Worm (Caenorhabditis elegans): Measurements from ENCODE around the gene eng-1.

eng-1 gene

DNA sequence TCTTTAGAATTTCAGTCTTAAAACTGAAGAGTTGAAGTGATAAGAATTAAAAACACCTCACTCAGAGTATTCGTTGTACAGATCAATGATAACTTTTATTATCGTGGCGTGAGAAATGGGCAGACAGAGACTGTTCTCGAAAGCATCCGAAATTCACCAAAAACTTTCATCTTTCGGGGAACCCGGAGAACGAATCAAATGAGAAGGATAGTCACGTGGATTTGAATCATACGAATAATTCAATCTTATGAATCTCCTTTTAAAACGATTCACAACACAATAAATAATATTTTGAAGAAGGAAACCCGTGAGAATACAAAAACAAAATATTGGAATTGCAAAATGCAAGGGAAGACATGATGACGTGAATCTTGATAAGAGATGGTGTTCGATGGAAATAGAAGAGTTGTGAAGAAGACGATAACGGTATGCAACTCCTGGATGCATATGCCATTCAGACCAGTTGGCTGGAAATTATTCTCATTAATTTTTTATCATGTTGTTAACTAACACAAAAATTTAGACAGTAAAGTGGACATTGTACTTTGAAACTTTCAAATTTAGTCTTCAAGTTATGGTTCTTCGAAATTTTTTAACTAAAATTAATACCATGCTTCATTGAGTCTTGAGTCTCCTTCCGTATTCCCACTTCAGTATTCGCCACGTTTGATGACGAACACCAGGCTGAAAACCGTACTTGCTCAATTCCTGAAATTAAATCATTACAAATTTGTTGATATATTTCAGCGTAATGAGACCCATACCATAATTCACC is 8.8 kb upstream of the eng-1 start:
- TF ChIP-seq ceh-31 (tag; optimal IDR thresholded peaks at IDR 0.05): no peak
- TF ChIP-seq lim-6 (tag; optimal IDR thresholded peaks at IDR 0.05): no peak
- peak; percentile 13 for TF ChIP-seq elt-2 (tag; optimal IDR thresholded peaks at IDR 0.05)

DNA sequence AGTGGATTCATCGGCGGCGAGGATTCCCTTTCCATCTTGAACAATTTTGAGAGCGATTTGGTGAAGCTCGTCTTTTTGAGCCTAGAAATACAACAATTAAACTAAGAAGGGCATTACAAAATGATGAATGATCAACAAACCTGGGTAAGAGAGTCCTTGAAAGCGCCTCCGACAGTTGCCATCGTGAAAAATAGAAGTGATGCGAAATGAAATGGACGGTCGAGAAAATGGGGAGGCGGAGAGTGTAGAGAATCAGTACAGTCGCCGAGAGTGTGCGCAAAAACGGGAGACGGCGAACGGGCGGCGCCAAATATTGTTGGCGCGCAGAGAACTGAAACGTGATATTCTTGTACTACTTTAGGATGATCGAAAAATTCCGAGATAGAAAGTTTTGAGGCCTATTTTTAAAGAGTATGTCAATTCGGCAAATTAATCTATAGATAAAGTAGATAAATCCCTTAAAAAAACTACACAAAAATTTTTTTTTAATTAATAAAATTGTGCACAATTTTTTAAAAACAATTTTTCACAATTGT is 7.9 kb upstream of the eng-1 start, which contains the start of gene aldo-2:
aldo-2 (minus strand) TSS at position 486 of the 536 bp plus-strand sequence.
- TF ChIP-seq ceh-34 (tag; optimal IDR thresholded peaks at IDR 0.05) (no peak), syd-9 (tag; optimal IDR thresholded peaks at IDR 0.05) (no peak), hlh-6 (tag; optimal IDR thresholded peaks at IDR 0.05) (no peak), fkh-6 (tag; optimal IDR thresholded peaks at IDR 0.05) (no peak), ceh-14 (tag; optimal IDR thresholded peaks at IDR 0.05) (no peak), K02D7.2 (tag; optimal IDR thresholded peaks at IDR 0.05) (no peak), hlh-30 (tag; optimal IDR thresholded peaks at IDR 0.05; ENCODE audit: insufficient read depth) (no peak), pha-2 (tag; optimal IDR thresholded peaks at IDR 0.05) (no peak), dve-1 (tag; optimal IDR thresholded peaks at IDR 0.05) (no peak), hlh-8 (tag; optimal IDR thresholded peaks at IDR 0.05) (no peak)

DNA sequence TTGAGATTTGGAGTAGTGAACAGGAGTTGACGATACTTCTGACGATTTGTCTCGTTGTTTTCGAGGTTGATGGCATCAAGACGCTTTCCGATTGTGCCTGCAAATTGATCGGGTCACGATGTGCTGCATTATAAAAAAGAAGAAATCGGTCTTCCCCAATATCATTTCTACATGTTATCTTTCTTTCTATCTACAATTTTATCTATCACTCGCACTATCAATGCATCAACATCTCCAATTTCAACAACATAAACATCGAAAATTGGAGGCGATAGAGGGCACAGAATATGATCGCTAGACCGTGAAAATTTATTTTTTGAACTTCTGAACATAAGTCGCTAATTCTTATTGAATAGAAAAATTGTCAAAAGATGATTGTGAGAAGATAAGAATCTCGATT is 7.4 kb upstream of the eng-1 start:
- no peak for TF ChIP-seq ceh-22 (tag; optimal IDR thresholded peaks at IDR 0.05)
- TF ChIP-seq syd-9 (tag; optimal IDR thresholded peaks at IDR 0.05): no peak
- TF ChIP-seq elt-2 (tag; optimal IDR thresholded peaks at IDR 0.05): peak; percentile 74

DNA sequence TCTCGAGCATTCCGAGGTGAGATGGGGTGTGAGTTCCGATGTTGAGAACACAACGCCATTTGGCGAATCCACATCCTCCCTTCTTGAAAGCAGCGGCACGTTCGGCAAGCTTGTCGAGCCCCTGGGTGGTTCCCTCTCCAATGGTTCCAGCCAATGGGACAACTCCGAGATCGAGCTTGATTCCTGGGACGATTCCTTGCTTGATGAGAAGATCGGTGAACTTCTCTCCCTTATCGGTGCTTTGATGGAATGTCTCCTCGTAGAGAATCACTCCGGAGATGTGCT is 7.1 kb upstream of the eng-1 start:
- TF ChIP-seq odd-2 (tag; optimal IDR thresholded peaks at IDR 0.05): no peak
- no peak for TF ChIP-seq madf-2 (tag; optimal IDR thresholded peaks at IDR 0.05)

DNA sequence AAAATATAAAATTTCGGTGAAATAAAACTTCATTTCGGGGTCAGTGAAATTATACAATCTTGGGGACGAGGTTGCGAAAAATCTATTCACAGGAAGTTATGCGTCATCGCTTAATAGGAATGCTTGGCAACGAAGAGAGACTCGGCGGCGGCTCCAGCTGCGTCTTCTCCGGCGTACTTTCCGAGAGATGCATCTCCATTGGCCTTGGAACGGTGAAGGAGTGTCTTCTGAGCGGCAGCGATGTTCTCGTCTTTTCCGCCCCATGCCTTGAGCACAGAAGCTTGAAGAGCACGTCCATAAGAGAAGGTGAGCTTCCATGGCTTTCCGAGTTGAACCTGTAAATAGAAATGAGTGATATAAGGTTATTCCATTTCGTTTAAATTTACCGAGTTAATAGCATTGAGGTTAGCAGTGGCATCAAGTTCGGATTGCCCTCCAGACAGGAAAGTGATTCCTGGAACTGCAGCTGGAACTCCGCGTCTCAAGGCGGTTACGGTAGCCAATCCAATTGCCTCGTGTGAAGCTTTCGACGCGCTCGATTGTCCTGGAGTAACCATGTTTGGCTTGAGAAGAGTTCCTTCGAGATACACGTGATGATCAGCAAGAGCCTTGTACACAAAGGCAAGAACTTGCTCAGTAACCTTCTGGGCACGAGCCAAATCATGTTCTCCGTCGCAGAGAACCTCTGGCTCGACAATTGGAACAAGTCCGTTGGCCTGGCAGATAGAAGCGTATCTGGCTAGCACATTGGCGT is 6.5 kb upstream of the eng-1 start:
- TF ChIP-seq gmeb-2 (tag; optimal IDR thresholded peaks at IDR 0.05): no peak
- TF ChIP-seq che-1 (tag; optimal IDR thresholded peaks at IDR 0.05): no peak
- TF ChIP-seq dmd-4 (tag; optimal IDR thresholded peaks at IDR 0.05; ENCODE audit: borderline replicate concordance): no peak
- TF ChIP-seq F13H6.1 (tag; optimal IDR thresholded peaks at IDR 0.05): no peak
- no peak for TF ChIP-seq unc-86 (tag; optimal IDR thresholded peaks at IDR 0.05)
- TF ChIP-seq ceh-14 (tag; optimal IDR thresholded peaks at IDR 0.05): no peak
- TF ChIP-seq K09A11.1 (tag; optimal IDR thresholded peaks at IDR 0.05; ENCODE audit: insufficient read depth): no peak
- no peak for TF ChIP-seq unc-55 (GFP tag; optimal IDR thresholded peaks at IDR 0.05)
- no peak for TF ChIP-seq pros-1 (tag; optimal IDR thresholded peaks at IDR 0.05)
- no peak for TF ChIP-seq npax-4 (tag; optimal IDR thresholded peaks at IDR 0.05)
- TF ChIP-seq zip-5 (tag; optimal IDR thresholded peaks at IDR 0.05): no peak
- TF ChIP-seq lin-11 (tag; optimal IDR thresholded peaks at IDR 0.05): no peak
- no peak for TF ChIP-seq ceh-24 (tag; optimal IDR thresholded peaks at IDR 0.05)
- TF ChIP-seq dve-1 (tag; optimal IDR thresholded peaks at IDR 0.05): no peak
- no peak for TF ChIP-seq hlh-8 (tag; optimal IDR thresholded peaks at IDR 0.05)

DNA sequence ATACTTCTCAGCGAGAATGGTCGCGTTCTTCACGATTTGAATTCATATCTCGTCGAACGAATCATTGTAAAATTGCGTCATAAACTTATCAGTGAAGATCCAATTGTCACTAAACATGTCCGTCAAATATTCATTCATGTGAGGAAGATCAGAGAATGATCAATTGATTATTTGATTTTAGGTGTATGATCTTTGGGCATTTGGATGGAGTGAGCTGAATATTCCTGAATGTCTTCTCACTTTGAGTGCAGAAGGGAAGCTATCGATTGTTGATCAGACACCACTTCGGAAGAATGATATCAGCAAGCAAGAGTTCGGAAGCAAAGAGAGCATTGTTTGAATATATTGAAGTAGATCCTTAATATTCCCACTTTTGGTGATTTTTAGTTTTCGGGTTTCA is 6.0 kb upstream of the eng-1 start:
- TF ChIP-seq F13H6.1 (tag; optimal IDR thresholded peaks at IDR 0.05) (no peak), unc-55 (GFP tag; optimal IDR thresholded peaks at IDR 0.05) (peak; percentile 59)

DNA sequence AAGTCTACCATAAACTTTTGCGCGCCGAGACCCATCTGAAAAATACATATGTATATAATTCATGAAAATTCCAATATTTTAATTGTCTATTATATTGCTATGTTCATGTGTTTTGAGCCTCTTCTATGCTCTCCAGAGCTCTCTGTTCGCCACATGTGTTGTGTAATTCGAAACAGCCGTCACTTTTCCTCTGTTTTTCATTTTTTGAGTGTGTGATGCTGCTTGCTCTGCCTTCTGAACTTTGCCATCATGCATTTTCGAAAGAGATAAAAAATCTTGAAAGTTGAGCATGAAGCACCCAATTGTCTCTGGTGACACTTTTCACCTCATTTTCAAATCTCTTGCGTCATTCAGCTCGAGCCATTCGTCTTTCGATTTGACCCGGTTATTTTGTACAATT is 4.0 kb upstream of the eng-1 start:
- TF ChIP-seq hlh-6 (tag; optimal IDR thresholded peaks at IDR 0.05): no peak
- no peak for TF ChIP-seq syd-9 (tag; optimal IDR thresholded peaks at IDR 0.05)
- TF ChIP-seq hlh-8 (tag; optimal IDR thresholded peaks at IDR 0.05): peak; percentile 36
- no peak for TF ChIP-seq lim-6 (tag; optimal IDR thresholded peaks at IDR 0.05)
- TF ChIP-seq unc-86 (tag; optimal IDR thresholded peaks at IDR 0.05): no peak

Data from whole organism, late embryonic.